Fruit fly (Drosophila melanogaster) whole organism, prepupa: ENCODE measurements around the gene Dhc1.

ENCODE experiments used
- Blimp-1 ChIP-seq: fragments of 200-800 bp; sonication (Bioruptor generic); optimal IDR thresholded peaks from 3 replicates; lab custom pipeline; 2017; ENCODE audit warnings: missing biosample characterization, missing genetic modification characterization, mild to moderate bottlenecking, moderate library complexity, missing genetic modification reagents
- CG10631 ChIP-seq: fragments of 200-800 bp; sonication (Bioruptor generic); optimal IDR thresholded peaks from 2 replicates; lab custom pipeline; 2016; ENCODE audit warnings: missing biosample characterization, missing genetic modification characterization
- CG11294 ChIP-seq: fragments of 200-800 bp; sonication (Bioruptor generic); IDR thresholded peaks from 2 replicates; pipeline ENCODE4 v1.3.6; 2022; ENCODE audit warnings: missing biosample characterization, missing genetic modification characterization
- CG15336 ChIP-seq: fragments of 200-800 bp; sonication (Bioruptor generic); IDR thresholded peaks from 2 replicates; pipeline ENCODE4 v1.3.6; 2022; ENCODE audit warnings: missing biosample characterization, missing genetic modification characterization
- CG1621 ChIP-seq: fragments of 200-800 bp; sonication (Bioruptor generic); optimal IDR thresholded peaks from 3 replicates; lab custom pipeline; 2018; ENCODE audit warnings: missing biosample characterization, mild to moderate bottlenecking, missing genetic modification characterization
- CG16779 ChIP-seq: fragments of 200-800 bp; sonication (Bioruptor generic); optimal IDR thresholded peaks from 3 replicates; lab custom pipeline; 2017; ENCODE audit warnings: missing biosample characterization, mild to moderate bottlenecking, missing genetic modification characterization
- CG3032 ChIP-seq: fragments of 200-800 bp; optimal IDR thresholded peaks from 2 replicates; lab custom pipeline; 2019; ENCODE audit warnings: missing biosample characterization, mild to moderate bottlenecking, missing genetic modification characterization, moderate library complexity
- CG31627 ChIP-seq: fragments of 200-800 bp; sonication (Bioruptor generic); optimal IDR thresholded peaks from 3 replicates; lab custom pipeline; 2016; ENCODE audit warnings: missing biosample characterization, missing genetic modification characterization
- CG32006 ChIP-seq: fragments of 200-800 bp; sonication (Bioruptor generic); optimal IDR thresholded peaks from 3 replicates; lab custom pipeline; 2017; ENCODE audit warnings: missing biosample characterization, mild to moderate bottlenecking, missing genetic modification characterization
- CG34406 ChIP-seq: fragments of 200-800 bp; sonication (Bioruptor generic); optimal IDR thresholded peaks from 3 replicates; lab custom pipeline; 2016; ENCODE audit warnings: missing biosample characterization, missing genetic modification characterization
- CG3919 ChIP-seq: fragments of 200-800 bp; sonication (Bioruptor generic); optimal IDR thresholded peaks from 3 replicates; lab custom pipeline; 2016; ENCODE audit warnings: missing biosample characterization, missing genetic modification characterization
- CG4318 ChIP-seq: fragments of 200-800 bp; sonication (Bioruptor generic); optimal IDR thresholded peaks from 3 replicates; lab custom pipeline; 2017; ENCODE audit warnings: missing biosample characterization, mild to moderate bottlenecking, missing genetic modification characterization
- CG6163 ChIP-seq: fragments of 200-800 bp; sonication (Bioruptor generic); IDR thresholded peaks from 3 replicates; pipeline ENCODE4 v1.3.6; 2022; ENCODE audit warnings: missing biosample characterization, missing genetic modification characterization
- CG6276 ChIP-seq: fragments of 200-800 bp; sonication (Bioruptor generic); optimal IDR thresholded peaks from 2 replicates; lab custom pipeline; 2017; ENCODE audit warnings: missing biosample characterization, mild to moderate bottlenecking, missing genetic modification characterization
- CG6792 ChIP-seq: fragments of 200-800 bp; sonication (Bioruptor generic); optimal IDR thresholded peaks from 3 replicates; lab custom pipeline; 2016; ENCODE audit warnings: missing biosample characterization, missing genetic modification characterization
- CG6854 ChIP-seq: fragments of 200-800 bp; sonication (Bioruptor generic); optimal IDR thresholded peaks from 2 replicates; lab custom pipeline; 2017; ENCODE audit warnings: missing biosample characterization, mild to moderate bottlenecking, missing genetic modification characterization
- CG8319 ChIP-seq: fragments of 200-800 bp; sonication (Bioruptor generic); optimal IDR thresholded peaks from 3 replicates; lab custom pipeline; 2016; ENCODE audit warnings: missing biosample characterization, missing genetic modification characterization
- CG8632 ChIP-seq: fragments of 200-800 bp; sonication (Bioruptor generic); optimal IDR thresholded peaks from 3 replicates; lab custom pipeline; 2016; ENCODE audit warnings: missing biosample characterization, missing genetic modification characterization
- CG9139 ChIP-seq: fragments of 200-800 bp; sonication (Bioruptor generic); optimal IDR thresholded peaks from 3 replicates; lab custom pipeline; 2017; ENCODE audit warnings: missing biosample characterization, mild to moderate bottlenecking, missing genetic modification characterization
- Eip75B ChIP-seq: fragments of 200-800 bp; sonication (Bioruptor generic); optimal IDR thresholded peaks from 3 replicates; lab custom pipeline; 2016; ENCODE audit warnings: missing biosample characterization, missing genetic modification characterization
- Eip78C ChIP-seq: fragments of 200-800 bp; sonication (Bioruptor generic); peaks from one replicate; lab custom pipeline; 2016; ENCODE audit warnings: missing biosample characterization, missing genetic modification characterization
- Eip93F ChIP-seq: fragments of 200-800 bp; sonication (Bioruptor generic); optimal IDR thresholded peaks from 2 replicates; lab custom pipeline; 2016; ENCODE audit warnings: missing biosample characterization, mild to moderate bottlenecking, missing genetic modification characterization
- Gug ChIP-seq: fragments of 200-800 bp; sonication (Bioruptor generic); IDR thresholded peaks from 2 replicates; pipeline ENCODE4 v1.3.6; 2022; ENCODE audit warnings: missing biosample characterization, missing genetic modification characterization
- Hr38 ChIP-seq: sonication (Bioruptor generic); optimal IDR thresholded peaks from 2 replicates; lab custom pipeline; 2016; ENCODE audit warnings: missing biosample characterization, missing genetic modification characterization
- Lpt ChIP-seq: fragments of 200-800 bp; sonication (Bioruptor generic); optimal IDR thresholded peaks from 3 replicates; lab custom pipeline; 2016; ENCODE audit warnings: missing biosample characterization, missing genetic modification characterization
- Met ChIP-seq: fragments of 200-800 bp; sonication (Bioruptor generic); optimal IDR thresholded peaks from 3 replicates; lab custom pipeline; 2016; ENCODE audit warnings: missing biosample characterization, missing genetic modification characterization
- OdsH ChIP-seq: fragments of 200-800 bp; sonication (Bioruptor generic); optimal IDR thresholded peaks from 3 replicates; lab custom pipeline; 2016; ENCODE audit warnings: missing biosample characterization, missing genetic modification characterization
- Smox ChIP-seq: fragments of 200-800 bp; sonication (Bioruptor generic); optimal IDR thresholded peaks from 3 replicates; lab custom pipeline; 2016; ENCODE audit warnings: missing biosample characterization, missing genetic modification characterization
- acj6 ChIP-seq: fragments of 200-800 bp; sonication (Bioruptor generic); optimal IDR thresholded peaks from 3 replicates; lab custom pipeline; 2016; ENCODE audit warnings: missing biosample characterization, missing genetic modification characterization
- cyc ChIP-seq: fragments of 200-800 bp; sonication (Bioruptor generic); optimal IDR thresholded peaks from 3 replicates; lab custom pipeline; 2016; ENCODE audit warnings: missing biosample characterization, missing genetic modification characterization
- dac ChIP-seq: fragments of 200-800 bp; sonication (Bioruptor generic); optimal IDR thresholded peaks from 2 replicates; lab custom pipeline; 2017; ENCODE audit warnings: missing biosample characterization, mild to moderate bottlenecking, missing genetic modification characterization
- eg ChIP-seq: fragments of 200-800 bp; sonication (Bioruptor generic); IDR thresholded peaks from 3 replicates; pipeline ENCODE4 v1.3.6; 2022; ENCODE audit warnings: missing biosample characterization, missing genetic modification characterization
- esn ChIP-seq: fragments of 200-800 bp; sonication (Bioruptor generic); optimal IDR thresholded peaks from 2 replicates; lab custom pipeline; 2016; ENCODE audit warnings: missing biosample characterization, mild to moderate bottlenecking, missing genetic modification characterization, moderate library complexity
- fd59A ChIP-seq: fragments of 200-800 bp; sonication (Bioruptor generic); optimal IDR thresholded peaks from 2 replicates; lab custom pipeline; 2017; ENCODE audit warnings: missing biosample characterization, mild to moderate bottlenecking, missing genetic modification characterization, missing genetic modification reagents
- fd85E ChIP-seq: fragments of 200-800 bp; sonication (Bioruptor generic); optimal IDR thresholded peaks from 3 replicates; lab custom pipeline; 2016; ENCODE audit warnings: missing biosample characterization, missing genetic modification characterization
- fkh ChIP-seq: fragments of 200-800 bp; sonication (Bioruptor generic); optimal IDR thresholded peaks from 3 replicates; lab custom pipeline; 2017; ENCODE audit warnings: missing biosample characterization, mild to moderate bottlenecking, missing genetic modification characterization, moderate library complexity
- net ChIP-seq: fragments of 200-800 bp; sonication (Bioruptor generic); optimal IDR thresholded peaks from 3 replicates; lab custom pipeline; 2016; ENCODE audit warnings: missing biosample characterization, missing genetic modification characterization
- pdm3 ChIP-seq: fragments of 200-800 bp; sonication (Bioruptor generic); optimal IDR thresholded peaks from 3 replicates; lab custom pipeline; 2016; ENCODE audit warnings: missing biosample characterization, missing genetic modification characterization
- salr ChIP-seq, 2 experiments: fragments of 200-800 bp; sonication (Bioruptor generic); optimal IDR thresholded peaks; 3 replicates each; lab custom pipeline; 2016 to 2018; ENCODE audit warnings: missing biosample characterization in 2 of 2, missing genetic modification characterization in 2 of 2, mild to moderate bottlenecking in 1 of 2
- ss ChIP-seq, 2 experiments: fragments of 200-800 bp; sonication (Bioruptor generic); optimal IDR thresholded peaks; 2 replicates in 1 of 2; 3 replicates in 1 of 2; lab custom pipeline; 2017 to 2018; ENCODE audit warnings: mild to moderate bottlenecking in 2 of 2, missing biosample characterization in 2 of 2, missing genetic modification characterization in 2 of 2, moderate library complexity in 1 of 2
- svp ChIP-seq: fragments of 200-800 bp; sonication (Bioruptor generic); peaks from one replicate; lab custom pipeline; 2016; ENCODE audit warnings: missing biosample characterization, missing genetic modification characterization
- topi ChIP-seq: fragments of 200-800 bp; sonication (Bioruptor generic); optimal IDR thresholded peaks from 3 replicates; lab custom pipeline; 2016; ENCODE audit warnings: missing biosample characterization, missing genetic modification characterization
- vri ChIP-seq: fragments of 200-800 bp; sonication (Bioruptor generic); optimal IDR thresholded peaks from 3 replicates; lab custom pipeline; 2016; ENCODE audit warnings: missing biosample characterization, mild to moderate bottlenecking, missing genetic modification characterization

Dhc1 gene

DNA sequence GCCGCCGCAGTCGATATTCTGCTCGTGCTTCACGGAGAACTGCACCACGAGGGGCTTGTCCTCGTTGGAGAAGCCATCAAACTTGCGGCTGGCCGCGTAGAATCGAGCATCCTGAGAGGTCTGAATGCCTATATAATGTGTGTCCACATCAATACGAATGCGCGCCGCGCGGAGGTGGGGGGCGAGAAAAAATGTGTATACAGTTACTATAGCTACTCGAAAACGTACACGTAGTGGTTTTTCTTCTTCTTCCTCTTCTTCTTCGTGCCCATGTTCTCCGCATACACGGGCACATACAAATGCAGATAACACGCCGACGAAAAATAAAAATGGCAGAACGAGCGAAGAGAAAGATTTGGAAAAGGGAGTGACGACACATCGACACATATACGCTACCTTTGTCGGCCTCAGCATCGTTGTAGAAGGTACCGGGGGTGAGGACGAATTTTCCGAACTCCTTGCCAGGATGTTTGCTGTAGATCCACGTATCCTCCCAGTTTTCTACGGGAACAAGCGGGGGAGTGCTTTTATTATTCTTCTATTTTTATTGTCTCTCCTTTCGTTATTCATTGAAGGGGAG is 44.3 kb downstream of the Dhc1 start:
- TF ChIP-seq net (GFP tag; lab: Kevin White, UChicago) (no peak), fd59A (GFP tag; lab: Kevin White, UChicago) (no peak), ss (GFP tag; optimal IDR thresholded peaks at IDR 0.05; lab: Kevin White, UChicago) (peak in 1 of 2 experiments; percentile 8), vri (peak; percentile 10), CG15336 (GFP tag; lab: Robert Waterston, UW) (no peak), CG1621 (tag; lab: Kevin White, UChicago) (peak; percentile 0), pdm3 (GFP tag; lab: Kevin White, UChicago) (no peak), topi (GFP tag; lab: Kevin White, UChicago) (no peak), Smox (GFP tag; lab: Kevin White, UChicago) (no peak), Eip75B (no peak), esn (GFP tag; lab: Kevin White, UChicago) (no peak), Hr38 (no peak)
- TF ChIP-seq, all 60 proteins: peak for 3

DNA sequence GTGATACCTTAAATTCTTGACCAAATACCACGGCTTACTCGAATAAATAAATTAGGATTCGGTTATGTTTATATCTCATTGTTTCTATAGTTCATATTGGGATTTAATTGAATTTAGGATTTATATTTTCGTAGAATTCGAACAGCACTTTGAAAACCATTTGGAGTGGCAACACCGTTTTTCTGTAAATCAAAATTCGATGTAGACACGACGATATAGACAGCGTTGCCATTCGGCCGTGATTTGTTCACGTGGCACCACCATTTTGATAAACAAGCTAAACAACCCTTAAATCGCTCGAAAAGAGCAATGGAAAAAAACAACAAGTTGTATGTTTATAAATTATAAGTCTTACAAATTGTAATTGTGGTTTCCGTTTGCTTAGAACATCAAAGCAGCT is 45.8 kb downstream of the Dhc1 start:
- TF ChIP-seq CG4318 (GFP tag; lab: Kevin White, UChicago) = no peak
- TF ChIP-seq CG32006 (GFP tag; lab: Kevin White, UChicago) = no peak
- TF ChIP-seq OdsH = no peak
- TF ChIP-seq fkh (GFP tag; lab: Kevin White, UChicago) = peak; percentile 86
- TF ChIP-seq Eip78C (GFP tag; lab: Kevin White, UChicago) = peak; percentile 32
- no peak for TF ChIP-seq CG6276 (GFP tag; lab: Kevin White, UChicago)
- TF ChIP-seq CG3919 (GFP tag; lab: Kevin White, UChicago) = no peak
- TF ChIP-seq, all 60 proteins: peak for 2

DNA sequence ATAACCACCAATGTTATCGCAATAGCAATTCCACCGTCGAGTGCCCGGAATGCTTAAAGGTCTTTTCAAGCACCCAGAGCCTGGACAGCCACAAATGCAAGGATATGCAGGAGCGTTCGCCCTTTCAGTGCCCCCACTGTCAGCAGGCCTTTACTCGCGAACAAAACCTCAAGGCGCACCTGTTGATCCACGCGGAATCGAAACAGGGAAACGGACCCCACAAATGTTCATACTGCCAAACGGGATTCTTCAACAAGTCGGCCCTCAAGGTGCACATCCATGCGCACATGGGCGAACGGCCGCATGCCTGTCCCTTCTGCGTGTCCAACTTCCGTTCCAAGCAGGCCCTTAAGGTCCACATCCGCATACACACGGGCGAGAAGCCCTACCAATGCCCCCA is 46.4 kb downstream of the Dhc1 start:
- TF ChIP-seq eg (GFP tag; lab: Robert Waterston, UW) (0 out of 3 replicates have a peak, but pooled peaks have one; percentile 20), CG32006 (GFP tag; lab: Kevin White, UChicago) (no peak), dac (GFP tag; lab: Kevin White, UChicago) (no peak), CG6163 (GFP tag; lab: Robert Waterston, UW) (no peak), acj6 (GFP tag; lab: Kevin White, UChicago) (no peak)
- TF ChIP-seq, all 60 proteins: peak for 1

DNA sequence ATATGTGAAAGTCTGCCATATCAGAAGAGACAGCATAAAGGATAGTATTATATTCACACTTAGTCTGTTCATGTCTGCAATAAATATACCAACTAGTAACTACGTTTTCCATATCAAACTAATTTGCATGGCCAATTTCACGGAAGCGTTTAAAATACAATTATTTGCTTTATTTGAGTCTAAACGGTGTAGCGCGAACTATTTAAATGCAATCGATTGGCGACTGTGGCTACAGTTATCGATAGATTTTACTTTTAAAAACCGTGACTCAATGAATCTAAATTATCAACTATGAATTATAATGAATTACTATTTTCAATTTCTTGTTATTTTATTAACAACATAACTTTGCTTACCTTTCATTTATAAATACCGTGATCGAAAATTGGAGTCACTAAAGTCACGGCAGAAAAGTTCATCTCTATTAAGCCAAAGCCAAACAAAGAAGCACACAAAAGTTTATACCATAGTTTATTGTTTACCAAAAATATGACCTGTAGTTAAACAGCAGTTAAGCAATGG is 47.5 kb downstream of the Dhc1 start, which contains the start of the genes CG9427 and CG8319:
Gene CG9427 (minus strand): TSS at position 51 of the 522 bp plus-strand sequence.
Gene CG8319 (plus strand): TSS at position 442 of the 522 bp plus-strand sequence.
- peak; percentile 52 for TF ChIP-seq CG3919 (GFP tag; lab: Kevin White, UChicago)
- no peak for TF ChIP-seq fd59A (GFP tag; lab: Kevin White, UChicago)
- peak; percentile 29; the same call in 2 of the 3 replicates for TF ChIP-seq CG6163 (GFP tag; lab: Robert Waterston, UW)
- no peak for TF ChIP-seq acj6 (GFP tag; lab: Kevin White, UChicago)
- peak; percentile 63 for TF ChIP-seq cyc (GFP tag; lab: Kevin White, UChicago)
- TF ChIP-seq CG9139 (GFP tag; lab: Kevin White, UChicago) = no peak
- no peak for TF ChIP-seq Gug (GFP tag; lab: Robert Waterston, UW)
- peak; percentile 46 for TF ChIP-seq CG6792 (GFP tag; lab: Kevin White, UChicago)
- TF ChIP-seq eg (GFP tag; lab: Robert Waterston, UW) = 0 out of 3 replicates have a peak, but pooled peaks have one; percentile 29
- TF ChIP-seq CG1621 (tag; lab: Kevin White, UChicago) = peak; percentile 6
- no peak for TF ChIP-seq CG32006 (GFP tag; lab: Kevin White, UChicago)
- no peak for TF ChIP-seq Lpt
- no peak for TF ChIP-seq CG8632 (GFP tag; lab: Kevin White, UChicago)
- TF ChIP-seq Hr38 = no peak
- TF ChIP-seq Blimp-1 = no peak
- no peak for TF ChIP-seq pdm3 (GFP tag; lab: Kevin White, UChicago)
- TF ChIP-seq CG4318 (GFP tag; lab: Kevin White, UChicago) = no peak
- TF ChIP-seq ss (GFP tag; optimal IDR thresholded peaks at IDR 0.05; lab: Kevin White, UChicago) = no peak
- TF ChIP-seq CG11294 (GFP tag; lab: Robert Waterston, UW) = no peak
- TF ChIP-seq net (GFP tag; lab: Kevin White, UChicago) = no peak
- no peak for TF ChIP-seq svp
- no peak for TF ChIP-seq CG16779 (tag; lab: Kevin White, UChicago)
- TF ChIP-seq CG8319 (GFP tag; lab: Kevin White, UChicago) = no peak
- no peak for TF ChIP-seq fd85E (GFP tag; lab: Kevin White, UChicago)
- peak; percentile 29 for TF ChIP-seq Eip93F (GFP tag; lab: Kevin White, UChicago)
- peak; percentile 63 for TF ChIP-seq Met (GFP tag; lab: Kevin White, UChicago)
- TF ChIP-seq salr (GFP tag; optimal IDR thresholded peaks at IDR 0.05; lab: Kevin White, UChicago) = no peak
- no peak for TF ChIP-seq CG6854 (GFP tag; lab: Kevin White, UChicago)
- peak; percentile 63 for TF ChIP-seq CG10631 (GFP tag; lab: Kevin White, UChicago)
- TF ChIP-seq CG3032 (tag; lab: Kevin White, UChicago) = peak; percentile 45
- TF ChIP-seq topi (GFP tag; lab: Kevin White, UChicago) = peak; percentile 63
- no peak for TF ChIP-seq dac (GFP tag; lab: Kevin White, UChicago)
- TF ChIP-seq CG31627 (GFP tag; lab: Kevin White, UChicago) = peak; percentile 70
- peak; percentile 21 for TF ChIP-seq CG34406
